Fruit fly (Drosophila melanogaster): Measurements from ENCODE around the gene CG4278.

DNA sequence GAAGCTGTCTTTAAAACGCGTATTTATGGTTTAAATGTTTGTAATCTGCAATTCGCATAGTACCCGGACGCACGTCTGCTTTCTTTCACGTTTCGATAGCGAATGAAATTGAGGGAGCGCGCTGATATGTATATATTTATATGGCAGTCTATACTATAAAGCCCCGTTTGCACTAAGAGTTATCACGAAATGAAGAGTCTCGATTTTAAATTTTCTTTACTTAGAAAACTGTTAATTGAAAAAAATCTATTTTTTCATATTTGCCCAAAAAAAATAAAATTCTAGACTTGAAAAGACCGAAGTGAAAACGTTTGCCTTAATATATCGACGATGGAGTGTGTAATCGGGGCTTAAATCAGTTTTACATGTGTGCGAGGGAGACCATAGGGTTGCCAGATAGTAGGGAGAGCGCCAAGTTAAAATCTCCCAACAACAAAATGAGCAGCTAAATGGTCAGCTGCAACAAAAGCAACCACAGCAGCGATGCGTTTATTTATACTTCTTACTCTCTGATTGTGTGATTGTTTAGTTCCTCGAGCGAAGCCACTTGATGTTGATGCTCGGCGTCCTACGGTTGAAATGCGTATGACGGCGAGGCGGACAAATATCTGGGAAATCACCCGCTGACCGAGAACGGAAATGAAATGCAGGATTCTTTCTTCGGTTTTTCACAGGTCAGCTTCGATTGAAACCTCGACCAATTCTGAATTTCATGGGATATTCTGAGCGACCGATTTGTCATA lies 1.2 kb upstream of the CG4278 start, which contains the start of gene cact:
- peak; percentile 94 for TF ChIP-seq CG6163 (GFP tag; IDR thresholded peaks at IDR 0.05)
- peak; percentile 23 for TF ChIP-seq Blimp-1 (GFP tag; optimal IDR thresholded peaks at IDR 0.05)
- peak; percentile 89 for TF ChIP-seq Sox15 (GFP tag; optimal IDR thresholded peaks at IDR 0.05)
- peak; percentile 81 for TF ChIP-seq salr (GFP tag; optimal IDR thresholded peaks at IDR 0.05)
- TF ChIP-seq CG34406 (GFP tag; optimal IDR thresholded peaks at IDR 0.05): peak; percentile 92
- TF ChIP-seq spab (GFP tag; optimal IDR thresholded peaks at IDR 0.05): peak; percentile 69
- TF ChIP-seq lz (GFP tag; optimal IDR thresholded peaks at IDR 0.05): peak; percentile 96
- peak; percentile 92 for TF ChIP-seq CG8119 (GFP tag; IDR thresholded peaks at IDR 0.05)
- peak; percentile 59 for TF ChIP-seq Hr38 (GFP tag; optimal IDR thresholded peaks at IDR 0.05)
- TF ChIP-seq CG3919 (GFP tag; optimal IDR thresholded peaks at IDR 0.05): peak; percentile 89

All from whole organism, prepupa.